Worm (Caenorhabditis elegans): ENCODE measurements around the gene Y39A3B.7.

ce11 chrIII:1949362-1949761 is 35.4 kb downstream of the Y39A3B.7 start:
- TF ChIP-seq ztf-23 (GFP tag; IDR thresholded peaks at IDR 0.05) (no peak), T22C8.4 (GFP tag; IDR thresholded peaks at IDR 0.05) (no peak), klf-2 (GFP tag; conservative IDR thresholded peaks at IDR 0.05) (no peak), flt-1 (GFP tag; IDR thresholded peaks at IDR 0.05) (no peak), ztf-29 (GFP tag; IDR thresholded peaks at IDR 0.05) (no peak)
